Worm (Caenorhabditis elegans) whole organism, young adult: Measurements from ENCODE around the gene R09B5.11.

Experiments
- F23B12.7 ChIP-seq: sonication (generic microtip); optimal IDR thresholded peaks from 2 replicates; lab custom pipeline; 2017; ENCODE audit warnings: missing genetic modification characterization, mild to moderate bottlenecking, missing compliant biosample characterization, antibody characterized with exemption, moderate library complexity; ENCODE audit not compliant: insufficient read depth
- F33H1.4 ChIP-seq: fragments of 200-800 bp; sonication (Bioruptor generic); IDR thresholded peaks from 2 replicates; pipeline ENCODE4 v1.3.6; 2022; ENCODE audit warnings: missing genetic modification reagents, missing genetic modification characterization, missing compliant biosample characterization
- F39B2.1 ChIP-seq: fragments of 200-800 bp; sonication (Bioruptor generic); IDR thresholded peaks from 2 replicates; pipeline ENCODE4 v1.3.6; 2022; ENCODE audit warnings: missing genetic modification reagents, missing genetic modification characterization, missing compliant biosample characterization
- F55B11.4 ChIP-seq: sonication (generic microtip); optimal IDR thresholded peaks from 2 replicates; lab custom pipeline; 2016; ENCODE audit warnings: missing compliant biosample characterization, missing genetic modification characterization, borderline replicate concordance; ENCODE audit not compliant: insufficient read depth
- F57A8.1 ChIP-seq: fragments of 200-800 bp; sonication (Bioruptor generic); optimal IDR thresholded peaks from 2 replicates; lab custom pipeline; 2018; ENCODE audit warnings: mild to moderate bottlenecking, missing genetic modification characterization, moderate library complexity, missing compliant biosample characterization
- K11D2.4 ChIP-seq: fragments of 200-800 bp; sonication (Bioruptor generic); IDR thresholded peaks from 2 replicates; pipeline ENCODE4 v1.3.6; 2022; ENCODE audit warnings: missing genetic modification reagents, missing genetic modification characterization, missing compliant biosample characterization
- Y56A3A.18 ChIP-seq: fragments of 200-800 bp; sonication (Bioruptor generic); IDR thresholded peaks from 2 replicates; pipeline ENCODE4 v1.3.6; 2022; ENCODE audit warnings: missing genetic modification reagents, missing genetic modification characterization, missing compliant biosample characterization
- ama-1 ChIP-seq, 3 experiments: fragments of 150-350 bp in 1 of 3; sonication (generic microtip) in 2 of 3; optimal IDR thresholded peaks; 2 replicates each; lab custom pipeline; 2014 to 2018; ENCODE audit warnings: missing biosample characterization in 2 of 3, missing genetic modification characterization in 2 of 3, missing genetic modification reagents in 2 of 3
- ccch-3 ChIP-seq: fragments of 200-800 bp; sonication (Bioruptor generic); optimal IDR thresholded peaks from 2 replicates; lab custom pipeline; 2018; ENCODE audit warnings: mild to moderate bottlenecking, missing genetic modification characterization, missing compliant biosample characterization
- cebp-2 ChIP-seq: fragments of 200-800 bp; sonication (Bioruptor generic); IDR thresholded peaks from 2 replicates; pipeline ENCODE4 v1.3.6; 2022; ENCODE audit warnings: missing genetic modification characterization, missing compliant biosample characterization
- ceh-58 ChIP-seq: fragments of 200-800 bp; sonication (Bioruptor generic); IDR thresholded peaks from 2 replicates; pipeline ENCODE4 v1.3.6; 2022; ENCODE audit warnings: missing genetic modification characterization, missing compliant biosample characterization
- die-1 ChIP-seq: sonication (generic microtip); optimal IDR thresholded peaks from 2 replicates; lab custom pipeline; 2016; ENCODE audit warnings: missing genotype, mild to moderate bottlenecking, missing genetic modification characterization, missing compliant biosample characterization
- ekl-4 ChIP-seq: fragments of 200-800 bp; sonication (Bioruptor generic); IDR thresholded peaks from 2 replicates; pipeline ENCODE4 v1.3.6; 2022; ENCODE audit warnings: missing genetic modification reagents, missing genetic modification characterization, missing compliant biosample characterization
- fkh-3 ChIP-seq: sonication (generic microtip); optimal IDR thresholded peaks from 2 replicates; lab custom pipeline; 2016; ENCODE audit warnings: mild to moderate bottlenecking, missing genetic modification characterization, missing compliant biosample characterization
- hlh-26 ChIP-seq: fragments of 200-800 bp; sonication (Bioruptor generic); conservative IDR thresholded peaks from 2 replicates; pipeline ENCODE4 v1.3.6; 2022; ENCODE audit warnings: missing genetic modification reagents, missing genetic modification characterization, missing compliant biosample characterization
- let-607 ChIP-seq, 2 experiments: fragments of 200-800 bp in 1 of 2; sonication (Bioruptor generic) in 1 of 2; sonication (generic microtip) in 1 of 2; optimal IDR thresholded peaks; 2 replicates each; lab custom pipeline; 2016 to 2018; ENCODE audit warnings: mild to moderate bottlenecking in 2 of 2, missing compliant biosample characterization in 2 of 2, missing genetic modification characterization in 2 of 2, moderate library complexity in 2 of 2, missing genotype in 1 of 2
- lin-35 ChIP-seq, 3 experiments: fragments of 150-350 bp in 2 of 3; sonication (generic microtip) in 1 of 3; optimal IDR thresholded peaks; 2 replicates each; lab custom pipeline; 2014 to 2018; ENCODE audit warnings: missing biosample characterization in 3 of 3, missing genetic modification characterization in 3 of 3, missing genetic modification reagents in 3 of 3
- lin-40 ChIP-seq: sonication (generic microtip); optimal IDR thresholded peaks from 2 replicates; lab custom pipeline; 2016; ENCODE audit warnings: missing genetic modification characterization, mild to moderate bottlenecking, missing compliant biosample characterization, missing genotype, missing genetic modification reagents
- lsl-1 ChIP-seq: fragments of 200-800 bp; sonication (Bioruptor generic); optimal IDR thresholded peaks from 2 replicates; lab custom pipeline; 2018; ENCODE audit warnings: mild to moderate bottlenecking, missing genetic modification characterization, moderate library complexity, missing compliant biosample characterization
- madf-6 ChIP-seq: fragments of 200-800 bp; sonication (Bioruptor generic); IDR thresholded peaks from 2 replicates; pipeline ENCODE4 v1.3.6; 2022; ENCODE audit warnings: missing genetic modification reagents, missing genetic modification characterization, missing compliant biosample characterization
- nfya-1 ChIP-seq: sonication (generic microtip); optimal IDR thresholded peaks from 2 replicates; lab custom pipeline; 2017; ENCODE audit warnings: antibody characterized with exemption, missing compliant biosample characterization, missing genetic modification characterization, borderline replicate concordance; ENCODE audit not compliant: insufficient read depth
- nhr-179 ChIP-seq: sonication (generic microtip); optimal IDR thresholded peaks from 2 replicates; lab custom pipeline; 2016; ENCODE audit warnings: mild to moderate bottlenecking, missing genetic modification characterization, missing compliant biosample characterization
- nhr-90 ChIP-seq: sonication (generic microtip); optimal IDR thresholded peaks from 2 replicates; lab custom pipeline; 2016; ENCODE audit warnings: missing genotype, mild to moderate bottlenecking, missing genetic modification characterization, missing compliant biosample characterization
- sea-2 ChIP-seq: fragments of 200-800 bp; sonication (Bioruptor generic); IDR thresholded peaks from 2 replicates; pipeline ENCODE4 v1.3.6; 2022; ENCODE audit warnings: missing genetic modification characterization, missing compliant biosample characterization
- snpc-1.1 ChIP-seq: sonication (generic microtip); optimal IDR thresholded peaks from 2 replicates; lab custom pipeline; 2017; ENCODE audit warnings: missing genetic modification characterization, mild to moderate bottlenecking, missing compliant biosample characterization, antibody characterized with exemption, moderate library complexity, missing genotype, missing genetic modification reagents; ENCODE audit not compliant: insufficient read depth
- snpc-4 ChIP-seq, 5 experiments: fragments of 150-350 bp in 1 of 5; sonication (generic microtip) in 4 of 5; optimal IDR thresholded peaks; 2 replicates each; lab custom pipeline; 2014 to 2018; ENCODE audit warnings: missing genetic modification characterization in 5 of 5, missing biosample characterization in 3 of 5, antibody characterized with exemption in 2 of 5, mild to moderate bottlenecking in 2 of 5, missing compliant biosample characterization in 2 of 5, missing genotype in 2 of 5, moderate library complexity in 2 of 5, missing genetic modification reagents in 1 of 5
- sptf-2 ChIP-seq: fragments of 200-800 bp; sonication (Bioruptor generic); optimal IDR thresholded peaks from 2 replicates; lab custom pipeline; 2018; ENCODE audit warnings: mild to moderate bottlenecking, missing genetic modification characterization, missing compliant biosample characterization
- tbx-9 ChIP-seq: sonication (generic microtip); optimal IDR thresholded peaks from 2 replicates; lab custom pipeline; 2016; ENCODE audit warnings: borderline replicate concordance, missing genetic modification characterization, inconsistent platforms, missing compliant biosample characterization
- zfh-2 ChIP-seq: fragments of 200-800 bp; sonication (Bioruptor generic); conservative IDR thresholded peaks from 2 replicates; pipeline ENCODE4 v1.3.6; 2022; ENCODE audit warnings: missing genetic modification reagents, missing genetic modification characterization, missing compliant biosample characterization
- zim-3 ChIP-seq: sonication (generic microtip); optimal IDR thresholded peaks from 2 replicates; lab custom pipeline; 2017; ENCODE audit warnings: mild to moderate bottlenecking, missing genetic modification characterization, moderate library complexity, missing compliant biosample characterization
- ztf-6 ChIP-seq: fragments of 200-800 bp; sonication (Bioruptor generic); IDR thresholded peaks from 2 replicates; pipeline ENCODE4 v1.3.6; 2022; ENCODE audit warnings: missing genetic modification reagents, missing genetic modification characterization, missing compliant biosample characterization

R09B5.11 gene

ce11 chrV:1422269-1422668 is 16.7 kb upstream of the R09B5.11 start:
- TF ChIP-seq hlh-26 (GFP tag; lab: Robert Waterston, UW) (no peak), snpc-4 (GFP tag; optimal IDR thresholded peaks at IDR 0.05; lab: Kevin White, UChicago) (no peak), snpc-4 (tag; optimal IDR thresholded peaks at IDR 0.05; lab: Kevin White, UChicago) (no peak), F33H1.4 (GFP tag; lab: Robert Waterston, UW) (no peak), die-1 (tag; lab: Kevin White, UChicago) (no peak), sptf-2 (GFP tag; lab: Kevin White, UChicago) (no peak)

- no peak for TF ChIP-seq sea-2 (GFP tag; lab: Robert Waterston, UW)
- TF ChIP-seq nhr-90 (tag; lab: Kevin White, UChicago): no peak
- no peak for TF ChIP-seq let-607 (tag; optimal IDR thresholded peaks at IDR 0.05; lab: Kevin White, UChicago)
- no peak for TF ChIP-seq madf-6 (GFP tag; lab: Robert Waterston, UW)
- no peak for TF ChIP-seq snpc-1.1
- no peak for TF ChIP-seq tbx-9
- TF ChIP-seq lin-35 (GFP tag; optimal IDR thresholded peaks at IDR 0.05; lab: Kevin White, UChicago): no peak
- TF ChIP-seq fkh-3 (tag; lab: Kevin White, UChicago): no peak
- TF ChIP-seq ccch-3: no peak
- TF ChIP-seq ztf-6 (GFP tag; lab: Robert Waterston, UW): no peak
- TF ChIP-seq K11D2.4 (GFP tag; lab: Robert Waterston, UW): no peak
- no peak for TF ChIP-seq nfya-1 (tag; lab: Kevin White, UChicago)
- no peak for TF ChIP-seq Y56A3A.18 (GFP tag; lab: Robert Waterston, UW)
Observed at ce11 chrV:1423338-1423737, 15.7 kb upstream of the R09B5.11 start.

- TF ChIP-seq zfh-2 (GFP tag; lab: Robert Waterston, UW): peak; percentile 55
- no peak for TF ChIP-seq ama-1 (optimal IDR thresholded peaks at IDR 0.05; lab: Kevin White, UChicago)
- TF ChIP-seq ama-1 (GFP tag; optimal IDR thresholded peaks at IDR 0.05; lab: Kevin White, UChicago): no peak
Observed at ce11 chrV:1425595-1425994, 13.4 kb upstream of the R09B5.11 start, which contains the start of gene R12A1.3. R12A1.3 (minus strand) TSS chrV:1425794.

- TF ChIP-seq zim-3 (tag; lab: Kevin White, UChicago) (no peak), madf-6 (GFP tag; lab: Robert Waterston, UW) (no peak), lin-40 (tag; lab: Kevin White, UChicago) (no peak), lsl-1 (GFP tag; lab: Kevin White, UChicago) (no peak), F55B11.4 (tag; lab: Kevin White, UChicago) (no peak), ekl-4 (GFP tag; lab: Robert Waterston, UW) (no peak), F39B2.1 (GFP tag; lab: Robert Waterston, UW) (no peak), tbx-9 (no peak), cebp-2 (GFP tag; lab: Robert Waterston, UW) (no peak), ceh-58 (GFP tag; lab: Robert Waterston, UW) (no peak), die-1 (tag; lab: Kevin White, UChicago) (no peak), nhr-179 (tag; lab: Kevin White, UChicago) (no peak), F23B12.7 (no peak), F57A8.1 (GFP tag; lab: Kevin White, UChicago) (no peak)
Observed at ce11 chrV:1431702-1432187, 7.3 kb upstream of the R09B5.11 start, which contains the start of gene ges-1. ges-1 (minus strand) TSS chrV:1432137.
